Worm (Caenorhabditis elegans): Measurements from ENCODE around the gene mec-1.

mec-1 gene

DNA sequence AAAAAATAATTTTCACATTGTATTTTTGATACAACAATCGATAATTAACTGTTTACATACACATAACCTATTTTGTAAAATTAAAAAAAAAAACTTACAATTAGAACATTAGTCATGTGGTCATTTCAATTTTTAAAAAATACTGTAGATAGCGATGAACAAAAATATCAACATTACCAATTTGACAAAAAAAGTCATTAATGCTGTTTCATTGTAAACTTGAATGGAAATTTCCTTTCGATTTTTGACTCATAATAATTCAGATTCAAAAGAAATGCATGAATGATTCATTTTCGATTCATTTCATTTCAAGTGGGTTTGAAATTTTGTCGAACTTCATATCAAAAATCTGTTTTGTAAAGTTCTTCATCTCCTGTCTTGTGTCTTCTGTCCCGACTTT lies 53.1 kb downstream of the mec-1 start, which contains the start of gene C33G8.2:
TSS of gene C33G8.2 (plus strand) at position 301 of the 400 bp plus-strand sequence.
- TF ChIP-seq W03F9.2 (tag; optimal IDR thresholded peaks at IDR 0.05) (no peak), dao-5 (tag; optimal IDR thresholded peaks at IDR 0.05) (no peak), him-1 (tag; optimal IDR thresholded peaks at IDR 0.05) (no peak)

DNA sequence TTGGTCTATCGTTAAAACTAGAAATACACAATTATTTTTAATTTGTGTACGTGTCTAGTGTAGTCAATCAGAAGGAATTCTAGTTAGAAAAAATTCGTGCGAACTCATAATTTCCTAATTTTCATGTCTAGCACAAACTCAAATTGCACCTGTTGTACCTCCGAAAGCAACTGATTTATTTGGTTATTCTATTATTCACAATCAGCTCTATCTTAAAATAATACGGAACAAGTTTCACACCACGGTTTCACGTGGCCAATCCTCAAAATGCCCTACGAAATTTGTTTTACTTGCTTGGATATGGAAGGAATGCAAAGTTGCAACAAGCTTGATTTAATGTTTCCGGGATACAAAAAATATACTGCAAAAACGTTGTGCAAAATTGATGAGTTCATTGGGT lies 56.3 kb downstream of the mec-1 start, which contains the start of gene srw-127:
TSS of gene srw-127 (plus strand) at position 301 of the 400 bp plus-strand sequence.
- TF ChIP-seq W03F9.2 (tag; optimal IDR thresholded peaks at IDR 0.05) (no peak), dao-5 (tag; optimal IDR thresholded peaks at IDR 0.05) (no peak), him-1 (tag; optimal IDR thresholded peaks at IDR 0.05) (no peak)

- TF ChIP-seq him-1 (tag; optimal IDR thresholded peaks at IDR 0.05): no peak
- TF ChIP-seq dao-5 (tag; optimal IDR thresholded peaks at IDR 0.05): no peak
These were observed 59.5 kb downstream of the mec-1 start, which contains the start of gene C33G8.13 for ce11 chrV:7015872-7016271. Gene C33G8.13, minus strand, starts transcription at chrV:7015972.

Measured in whole organism, L4/young adult.